Worm (Caenorhabditis elegans): ENCODE measurements around the gene Y7A5A.10.

Gene Y7A5A.10

DNA sequence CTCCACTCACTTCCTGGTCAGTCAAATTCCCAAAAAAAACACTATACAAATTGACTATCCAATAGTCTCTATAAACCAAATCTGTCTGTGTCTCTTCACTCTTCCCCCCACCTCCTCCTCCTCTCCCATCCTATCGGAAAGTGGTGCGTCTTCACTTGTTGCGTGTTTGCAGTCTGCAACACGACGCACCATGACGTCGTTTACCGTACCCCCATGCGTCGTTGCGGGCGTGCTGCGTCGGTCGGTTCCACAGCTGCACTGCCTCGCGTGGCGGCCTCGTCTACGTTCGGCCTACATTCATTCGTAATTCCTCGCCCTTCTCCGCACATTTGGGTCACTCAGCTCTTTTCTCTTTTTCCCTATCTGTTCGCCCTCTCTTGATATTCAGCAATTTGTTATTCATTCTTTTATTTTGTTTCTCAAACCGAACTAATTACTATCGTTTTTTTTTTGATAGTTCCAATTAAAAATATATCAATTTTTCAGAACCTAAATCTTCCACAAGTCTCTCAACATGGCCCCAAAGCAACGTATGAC is 46.3 kb upstream of the Y7A5A.10 start, which contains the start of gene serp-1.1 (continued):
- TF ChIP-seq rnt-1 (tag; optimal IDR thresholded peaks at IDR 0.05) = peak; percentile 99
- peak; percentile 100 for TF ChIP-seq lin-14 (GFP tag; optimal IDR thresholded peaks at IDR 0.05)
- TF ChIP-seq zip-4 (GFP tag; optimal IDR thresholded peaks at IDR 0.05) = peak; percentile 91
- peak; percentile 99 for TF ChIP-seq swsn-7 (tag; optimal IDR thresholded peaks at IDR 0.05)
- peak; percentile 89 to 99 (median 98) for TF ChIP-seq elt-3 (tag; optimal IDR thresholded peaks at IDR 0.05)
- TF ChIP-seq mep-1 (tag; optimal IDR thresholded peaks at IDR 0.05) = peak; percentile 97
- peak; percentile 100 for TF ChIP-seq nhr-85 (tag)
- no peak for TF ChIP-seq ceh-63 (GFP tag; optimal IDR thresholded peaks at IDR 0.05)
- TF ChIP-seq sup-37 (GFP tag; optimal IDR thresholded peaks at IDR 0.05) = peak; percentile 96
- TF ChIP-seq lsy-2 (tag; optimal IDR thresholded peaks at IDR 0.05) = peak; percentile 100
- peak; percentile 32 for TF ChIP-seq nhr-12 (tag; optimal IDR thresholded peaks at IDR 0.05)
- peak; percentile 97 for TF ChIP-seq ztf-4 (tag; optimal IDR thresholded peaks at IDR 0.05)
- peak; percentile 81 for TF ChIP-seq pqm-1 (tag; optimal IDR thresholded peaks at IDR 0.05)
- TF ChIP-seq egl-13 (tag; optimal IDR thresholded peaks at IDR 0.05) = peak; percentile 97
- peak; percentile 55 for TF ChIP-seq ama-1 (optimal IDR thresholded peaks at IDR 0.05)
- peak; percentile 96 for TF ChIP-seq nhr-76 (tag; optimal IDR thresholded peaks at IDR 0.05)
- peak; percentile 83 for TF ChIP-seq efl-3 (GFP tag; optimal IDR thresholded peaks at IDR 0.05)
- peak; percentile 89 for TF ChIP-seq mef-2 (tag; optimal IDR thresholded peaks at IDR 0.05)
- TF ChIP-seq efl-1 (optimal IDR thresholded peaks at IDR 0.05) = peak; percentile 86 to 93
- peak; percentile 69 to 97 for TF ChIP-seq efl-1 (GFP tag; optimal IDR thresholded peaks at IDR 0.05 in 1 of 2)
- TF ChIP-seq F16B12.6 (tag; optimal IDR thresholded peaks at IDR 0.05) = peak; percentile 75
- TF ChIP-seq nhr-20 (tag; optimal IDR thresholded peaks at IDR 0.05) = peak; percentile 100
- TF ChIP-seq unc-98 (GFP tag; IDR thresholded peaks at IDR 0.05) = peak; percentile 53; the same call in 1 of the 2 replicates
- peak; percentile 94 for TF ChIP-seq isw-1 (GFP tag; IDR thresholded peaks at IDR 0.05)
- TF ChIP-seq unc-30 (tag; optimal IDR thresholded peaks at IDR 0.05) = no peak
- peak; percentile 95 for TF ChIP-seq lir-3 (tag; optimal IDR thresholded peaks at IDR 0.05; ENCODE audit: poor library complexity)
- no peak for TF ChIP-seq hlh-17 (GFP tag; optimal IDR thresholded peaks at IDR 0.05; ENCODE audit: borderline replicate concordance)
- peak; percentile 99 for TF ChIP-seq nhr-47 (tag; optimal IDR thresholded peaks at IDR 0.05)
- peak; percentile 78 to 82 (median 81) for TF ChIP-seq dpl-1 (GFP tag; optimal IDR thresholded peaks at IDR 0.05)
- peak; percentile 94 for TF ChIP-seq elt-2 (tag; optimal IDR thresholded peaks at IDR 0.05)
- TF ChIP-seq blmp-1 (tag; optimal IDR thresholded peaks at IDR 0.05) = peak; percentile 96
- peak; percentile 97 for TF ChIP-seq dsc-1 (tag; optimal IDR thresholded peaks at IDR 0.05)
- TF ChIP-seq alr-1 (tag; optimal IDR thresholded peaks at IDR 0.05; ENCODE audit: borderline replicate concordance) = no peak
- peak; percentile 94 for TF ChIP-seq fkh-8 (tag; optimal IDR thresholded peaks at IDR 0.05)
- peak; percentile 99 for TF ChIP-seq lin-13 (GFP tag; optimal IDR thresholded peaks at IDR 0.05)
- TF ChIP-seq ceh-88 (GFP tag; IDR thresholded peaks at IDR 0.05) = peak; percentile 96

DNA sequence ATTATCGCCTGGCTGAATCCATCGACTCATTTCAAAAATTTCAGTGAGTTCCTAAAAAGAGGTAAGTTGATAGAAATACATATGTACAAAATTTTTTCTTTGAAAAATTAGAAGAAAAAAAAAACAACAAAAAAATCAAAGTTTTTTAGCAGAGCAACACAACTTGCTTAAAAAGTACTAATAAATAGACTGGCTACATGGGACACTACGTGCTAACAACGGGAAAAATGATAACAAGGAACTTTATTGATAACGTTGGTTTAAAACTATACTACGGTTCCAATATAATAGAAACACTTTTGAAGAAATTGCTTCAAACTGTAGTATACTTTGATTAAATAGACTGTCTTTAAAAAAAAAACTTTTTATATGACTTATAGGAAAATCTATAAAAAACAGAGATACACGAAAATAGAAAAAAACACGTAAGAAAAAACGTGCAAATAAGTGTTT is 43.6 kb upstream of the Y7A5A.10 start, which contains the start of gene acox-1.6:
Gene acox-1.6 (minus strand): TSS at position 51 of the 453 bp plus-strand sequence.
- TF ChIP-seq lin-35 (GFP tag; optimal IDR thresholded peaks at IDR 0.05) (peak in 1 of 2 experiments; percentile 15), efl-3 (GFP tag; optimal IDR thresholded peaks at IDR 0.05) (no peak), nhr-47 (tag; optimal IDR thresholded peaks at IDR 0.05) (no peak), nhr-20 (tag; optimal IDR thresholded peaks at IDR 0.05) (peak; percentile 35)

DNA sequence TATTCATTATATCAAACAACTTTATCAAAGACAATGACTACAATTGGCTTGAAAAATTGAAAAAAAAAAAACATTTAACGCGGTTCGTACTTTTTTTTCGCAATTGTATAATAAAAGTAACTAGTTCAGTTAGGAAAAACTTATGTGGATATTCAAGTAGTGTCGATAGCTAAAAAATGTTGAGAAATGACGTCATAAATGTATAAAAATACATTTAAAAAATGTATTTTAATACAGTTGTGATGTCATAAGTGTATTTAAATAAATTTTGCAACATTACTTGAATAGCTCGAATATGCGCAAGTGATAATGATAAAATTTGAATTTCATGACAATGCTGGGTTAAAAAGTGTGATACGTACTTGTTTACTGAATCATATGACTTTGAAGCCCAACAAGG is 36.7 kb upstream of the Y7A5A.10 start:
- TF ChIP-seq fkh-8 (tag; optimal IDR thresholded peaks at IDR 0.05) (no peak), nhr-84 (tag; optimal IDR thresholded peaks at IDR 0.05) (no peak), tbx-2 (tag; optimal IDR thresholded peaks at IDR 0.05) (no peak), ceh-8 (GFP tag; optimal IDR thresholded peaks at IDR 0.05) (no peak), hlh-17 (GFP tag; optimal IDR thresholded peaks at IDR 0.05; ENCODE audit: borderline replicate concordance) (no peak), ama-1 (optimal IDR thresholded peaks at IDR 0.05) (no peak), ets-5 (GFP tag; IDR thresholded peaks at IDR 0.05) (no peak), egl-13 (tag; optimal IDR thresholded peaks at IDR 0.05) (no peak), pqm-1 (tag; optimal IDR thresholded peaks at IDR 0.05) (no peak), snu-23 (GFP tag; optimal IDR thresholded peaks at IDR 0.05) (no peak), mep-1 (tag; optimal IDR thresholded peaks at IDR 0.05) (no peak), ceh-90 (tag; optimal IDR thresholded peaks at IDR 0.05) (no peak)
